Worm (Caenorhabditis elegans) whole organism, L4 larva: Measurements from ENCODE around the gene fbxa-30.

Experiments
- T20F7.1 ChIP-seq: fragments of 200-800 bp; sonication (Bioruptor generic); optimal IDR thresholded peaks from 2 replicates; lab custom pipeline; 2018; ENCODE audit warnings: mild to moderate bottlenecking, missing genetic modification characterization, missing compliant biosample characterization
- ceh-32 ChIP-seq: sonication (generic microtip); optimal IDR thresholded peaks from 2 replicates; lab custom pipeline; 2016; ENCODE audit warnings: mild to moderate bottlenecking, missing genetic modification characterization, missing compliant biosample characterization; ENCODE audit not compliant: poor library complexity
- ceh-82 ChIP-seq: sonication (generic microtip); optimal IDR thresholded peaks from 2 replicates; lab custom pipeline; 2017; ENCODE audit warnings: missing biosample characterization, missing genetic modification characterization
- ces-1 ChIP-seq: fragments of 150-350 bp; sonication (generic microtip); optimal IDR thresholded peaks from 4 replicates; lab custom pipeline; 2014; ENCODE audit warnings: missing biosample characterization, missing genetic modification reagents, missing genetic modification characterization
- hlh-11 ChIP-seq: fragments of 200-800 bp; sonication (Bioruptor generic); optimal IDR thresholded peaks from 2 replicates; lab custom pipeline; 2018; ENCODE audit warnings: mild to moderate bottlenecking, missing genetic modification characterization, missing compliant biosample characterization
- madf-5 ChIP-seq, 2 experiments: fragments of 200-800 bp; sonication (Bioruptor generic); IDR thresholded peaks; 2 replicates each; pipeline ENCODE4 v1.3.6; 2022; ENCODE audit warnings: missing compliant biosample characterization in 2 of 2, missing genetic modification characterization in 2 of 2
- nhr-28 ChIP-seq: fragments of 150-350 bp; optimal IDR thresholded peaks from 2 replicates; lab custom pipeline; 2014; ENCODE audit warnings: missing biosample characterization, missing genetic modification characterization
- rbr-2 ChIP-seq: sonication (generic microtip); optimal IDR thresholded peaks from 2 replicates; lab custom pipeline; 2016; ENCODE audit warnings: missing genotype, missing genetic modification characterization, missing compliant biosample characterization
- snpc-4 ChIP-seq: fragments of 150-350 bp; optimal IDR thresholded peaks from 2 replicates; lab custom pipeline; 2014; ENCODE audit warnings: missing biosample characterization, missing genetic modification characterization
- ztf-11 ChIP-seq: fragments of 150-350 bp; optimal IDR thresholded peaks from 2 replicates; lab custom pipeline; 2014; ENCODE audit warnings: missing biosample characterization, missing genetic modification characterization

- TF ChIP-seq snpc-4 (no peak), ceh-82 (tag; lab: Kevin White, UChicago) (no peak), ces-1 (GFP tag; lab: Kevin White, UChicago) (no peak), nhr-28 (no peak), T20F7.1 (GFP tag; lab: Kevin White, UChicago) (no peak), hlh-11 (tag; lab: Kevin White, UChicago) (no peak), ztf-11 (no peak), madf-5 (GFP tag; IDR thresholded peaks at IDR 0.05; lab: Robert Waterston, UW) (no peak), ceh-32 (tag; lab: Kevin White, UChicago) (no peak), rbr-2 (no peak)
These were observed 17.7 kb upstream of the fbxa-30 start, which contains the start of gene fbxa-36 for ce11 chrIII:1293135-1293534.
